Fruit fly (Drosophila melanogaster) whole organism, embryonic: ENCODE results near the gene pck.
A peak's percentile ranks its signal among the peaks of the same experiment; 100 is the strongest.

ENCODE experiments used
- Antp ChIP-seq: fragments of 200-800 bp; sonication (Bioruptor generic); optimal IDR thresholded peaks from 3 replicates; lab custom pipeline; 2016; ENCODE audit warnings: missing biosample characterization, missing genetic modification characterization
- Awh ChIP-seq: fragments of 200-800 bp; sonication (Bioruptor generic); IDR thresholded peaks from 2 replicates; pipeline ENCODE4, ENCODE4 v1.3.6; 2022; ENCODE audit warnings: missing biosample characterization, missing genetic modification characterization
- Bgb ChIP-seq: fragments of 200-800 bp; sonication (Bioruptor generic); IDR thresholded peaks from 2 replicates; pipeline ENCODE4 v1.3.6; 2022; ENCODE audit warnings: missing biosample characterization, missing genetic modification characterization; ENCODE audit not compliant: partially characterized antibody
- CG10267 ChIP-seq: fragments of 200-800 bp; sonication (Bioruptor generic); optimal IDR thresholded peaks from 2 replicates; lab custom pipeline; 2018; ENCODE audit warnings: missing biosample characterization, mild to moderate bottlenecking, missing genetic modification characterization, moderate library complexity
- CG11247 ChIP-seq: fragments of 200-800 bp; sonication (Bioruptor generic); IDR thresholded peaks from 2 replicates; pipeline ENCODE4 v1.3.6; 2022; ENCODE audit warnings: missing biosample characterization, missing genetic modification characterization
- CG11398 ChIP-seq: fragments of 200-800 bp; sonication (Bioruptor generic); optimal IDR thresholded peaks from 2 replicates; lab custom pipeline; 2016; ENCODE audit warnings: missing biosample characterization, missing genetic modification characterization
- CG11723 ChIP-seq: fragments of 200-800 bp; sonication (Bioruptor generic); optimal IDR thresholded peaks from 2 replicates; lab custom pipeline; 2017; ENCODE audit warnings: missing biosample characterization, mild to moderate bottlenecking, missing genetic modification characterization
- CG12659 ChIP-seq: fragments of 200-800 bp; sonication (Bioruptor generic); optimal IDR thresholded peaks from 3 replicates; lab custom pipeline; 2017; ENCODE audit warnings: mild to moderate bottlenecking, missing biosample characterization, missing genetic modification reagents, missing genetic modification characterization
- CG13296 ChIP-seq: fragments of 200-800 bp; sonication (Bioruptor generic); optimal IDR thresholded peaks from 3 replicates; lab custom pipeline; 2018; ENCODE audit warnings: missing biosample characterization, mild to moderate bottlenecking, missing genetic modification characterization
- CG14710 ChIP-seq: fragments of 200-800 bp; sonication (Bioruptor generic); optimal IDR thresholded peaks from 3 replicates; lab custom pipeline; 2019; ENCODE audit warnings: missing biosample characterization, mild to moderate bottlenecking, missing genetic modification characterization, moderate library complexity
- CG16813 ChIP-seq: fragments of 200-800 bp; sonication (Bioruptor generic); IDR thresholded peaks from 3 replicates; pipeline ENCODE4 v1.3.6; 2022; ENCODE audit warnings: missing biosample characterization, missing genetic modification characterization; ENCODE audit not compliant: partially characterized antibody
- CG17385 ChIP-seq: fragments of 200-800 bp; sonication (Bioruptor generic); optimal IDR thresholded peaks from 3 replicates; lab custom pipeline; 2018; ENCODE audit warnings: missing biosample characterization, mild to moderate bottlenecking, missing genetic modification characterization
- CG2116 ChIP-seq: fragments of 200-800 bp; sonication (Bioruptor generic); optimal IDR thresholded peaks from 3 replicates; lab custom pipeline; 2018; ENCODE audit warnings: missing biosample characterization, mild to moderate bottlenecking, missing genetic modification characterization
- CG30403 ChIP-seq: fragments of 200-800 bp; sonication (Bioruptor generic); optimal IDR thresholded peaks from 3 replicates; lab custom pipeline; 2016; ENCODE audit warnings: missing biosample characterization, missing genetic modification characterization
- CG3163 ChIP-seq: fragments of 200-800 bp; sonication (Bioruptor generic); optimal IDR thresholded peaks from 3 replicates; lab custom pipeline; 2016; ENCODE audit warnings: missing biosample characterization, missing genetic modification characterization
- CG34422 ChIP-seq: fragments of 200-800 bp; sonication (Bioruptor generic); IDR thresholded peaks from 3 replicates; pipeline ENCODE4 v1.3.6; 2022; ENCODE audit warnings: missing biosample characterization, missing genetic modification characterization
- CG42726 ChIP-seq: fragments of 200-800 bp; sonication (Bioruptor generic); IDR thresholded peaks from 2 replicates; pipeline ENCODE4 v1.3.6; 2022; ENCODE audit warnings: missing biosample characterization, missing genetic modification characterization; ENCODE audit not compliant: partially characterized antibody
- CG7987 ChIP-seq: fragments of 200-800 bp; sonication (Bioruptor generic); optimal IDR thresholded peaks from 2 replicates; lab custom pipeline; 2018; ENCODE audit warnings: missing biosample characterization, mild to moderate bottlenecking, missing genetic modification characterization, moderate library complexity
- Dek ChIP-seq: fragments of 200-800 bp; sonication (Bioruptor generic); optimal IDR thresholded peaks from 3 replicates; lab custom pipeline; 2019; ENCODE audit warnings: missing biosample characterization, mild to moderate bottlenecking, missing genetic modification characterization, moderate library complexity
- Dip3 ChIP-seq: fragments of 200-800 bp; sonication (Bioruptor generic); optimal IDR thresholded peaks from 3 replicates; lab custom pipeline; 2016; ENCODE audit warnings: missing biosample characterization, missing genetic modification characterization
- ERR ChIP-seq: fragments of 200-800 bp; sonication (Bioruptor generic); optimal IDR thresholded peaks from 2 replicates; lab custom pipeline; 2016; ENCODE audit warnings: missing biosample characterization, missing genetic modification characterization
- H2.0 ChIP-seq: fragments of 200-800 bp; sonication (Bioruptor generic); IDR thresholded peaks from 2 replicates; pipeline ENCODE4 v1.3.6; 2022; ENCODE audit warnings: missing biosample characterization, missing genetic modification characterization
- HLH4C ChIP-seq: fragments of 200-800 bp; sonication (Bioruptor generic); IDR thresholded peaks from 3 replicates; pipeline ENCODE4 v1.3.6; 2022; ENCODE audit warnings: missing biosample characterization, missing genetic modification characterization; ENCODE audit not compliant: partially characterized antibody
- Hmx ChIP-seq: fragments of 200-800 bp; sonication (Bioruptor generic); optimal IDR thresholded peaks from 2 replicates; lab custom pipeline; 2016; ENCODE audit warnings: missing biosample characterization, missing genetic modification characterization
- MBD-R2 ChIP-seq: fragments of 200-800 bp; sonication (Bioruptor generic); IDR thresholded peaks from 2 replicates; pipeline ENCODE4 v1.3.6; 2022; ENCODE audit warnings: missing biosample characterization, missing genetic modification characterization
- NFAT ChIP-seq: fragments of 200-800 bp; sonication (Bioruptor generic); IDR thresholded peaks from 2 replicates; pipeline ENCODE4 v1.3.6; 2022; ENCODE audit warnings: missing biosample characterization, missing genetic modification characterization
- Rfx ChIP-seq: fragments of 200-800 bp; sonication (Bioruptor generic); IDR thresholded peaks from 2 replicates; pipeline ENCODE4 v1.3.6; 2022; ENCODE audit warnings: missing biosample characterization, missing genetic modification characterization
- Sox100B ChIP-seq: fragments of 200-800 bp; sonication (Bioruptor generic); optimal IDR thresholded peaks from 3 replicates; lab custom pipeline; 2018; ENCODE audit warnings: missing biosample characterization, mild to moderate bottlenecking, missing genetic modification characterization
- Spps ChIP-seq: fragments of 200-800 bp; sonication (Bioruptor generic); optimal IDR thresholded peaks from 2 replicates; lab custom pipeline; 2018; ENCODE audit warnings: missing biosample characterization, mild to moderate bottlenecking, missing genetic modification characterization
- Taf1 ChIP-seq: fragments of 200-800 bp; sonication (Bioruptor generic); IDR thresholded peaks from 2 replicates; pipeline ENCODE4 v1.3.6; 2022; ENCODE audit warnings: missing biosample characterization, missing genetic modification characterization
- ab ChIP-seq: fragments of 200-800 bp; sonication (Bioruptor generic); optimal IDR thresholded peaks from 2 replicates; lab custom pipeline; 2016; ENCODE audit warnings: missing biosample characterization, missing genetic modification characterization
- az2 ChIP-seq: fragments of 200-800 bp; sonication (Bioruptor generic); optimal IDR thresholded peaks from 3 replicates; lab custom pipeline; 2016; ENCODE audit warnings: missing biosample characterization, missing genetic modification characterization
- bab2 ChIP-seq: fragments of 200-800 bp; sonication (Bioruptor generic); optimal IDR thresholded peaks from 2 replicates; lab custom pipeline; 2016; ENCODE audit warnings: missing biosample characterization, missing genetic modification characterization
- bcd ChIP-seq: fragments of 200-800 bp; sonication (Bioruptor generic); optimal IDR thresholded peaks from 2 replicates; lab custom pipeline; 2017; ENCODE audit warnings: missing biosample characterization, mild to moderate bottlenecking, missing genetic modification characterization
- br ChIP-seq: fragments of >200 bp; optimal IDR thresholded peaks from 2 replicates; lab custom pipeline; 2017
- caup ChIP-seq: fragments of 200-800 bp; sonication (Bioruptor generic); optimal IDR thresholded peaks from 3 replicates; lab custom pipeline; 2017; ENCODE audit warnings: missing biosample characterization, mild to moderate bottlenecking, missing genetic modification characterization, moderate library complexity; ENCODE audit not compliant: severe bottlenecking
- cg ChIP-seq: fragments of 200-800 bp; sonication (Bioruptor generic); optimal IDR thresholded peaks from 3 replicates; lab custom pipeline; 2019; ENCODE audit warnings: missing biosample characterization, mild to moderate bottlenecking, missing genetic modification characterization, moderate library complexity
- ci ChIP-seq: fragments of 200-800 bp; sonication (Bioruptor generic); IDR thresholded peaks from 3 replicates; pipeline ENCODE4 v1.3.6; 2022; ENCODE audit warnings: missing biosample characterization, missing genetic modification characterization
- disco-r ChIP-seq: fragments of 200-800 bp; sonication (Bioruptor generic); optimal IDR thresholded peaks from 2 replicates; lab custom pipeline; 2016; ENCODE audit warnings: missing biosample characterization, missing genetic modification characterization
- fd96Cb ChIP-seq: fragments of 200-800 bp; sonication (Bioruptor generic); optimal IDR thresholded peaks from 2 replicates; lab custom pipeline; 2018; ENCODE audit warnings: missing biosample characterization, mild to moderate bottlenecking, missing genetic modification characterization, moderate library complexity
- gce ChIP-seq: fragments of 200-800 bp; sonication (Bioruptor generic); IDR thresholded peaks from 3 replicates; pipeline ENCODE4 v1.3.6; 2022; ENCODE audit warnings: missing biosample characterization, missing genetic modification characterization
- gro ChIP-seq: fragments of 200-800 bp; sonication (Bioruptor generic); optimal IDR thresholded peaks from 2 replicates; lab custom pipeline; 2016; ENCODE audit warnings: missing biosample characterization, missing genetic modification characterization
- ind ChIP-seq: fragments of 200-800 bp; sonication (Bioruptor generic); optimal IDR thresholded peaks from 3 replicates; lab custom pipeline; 2016; ENCODE audit warnings: missing biosample characterization, missing genetic modification characterization
- kay ChIP-seq: fragments of 200-800 bp; sonication (Bioruptor generic); optimal IDR thresholded peaks from 2 replicates; lab custom pipeline; 2016; ENCODE audit warnings: missing biosample characterization, missing genetic modification characterization
- peb ChIP-seq: fragments of 200-800 bp; sonication (Bioruptor generic); IDR thresholded peaks from 2 replicates; pipeline ENCODE4 v1.3.6; 2022; ENCODE audit warnings: missing biosample characterization, missing genetic modification characterization
- row ChIP-seq: fragments of 200-800 bp; sonication (Bioruptor generic); IDR thresholded peaks from 3 replicates; pipeline ENCODE4 v1.3.6; 2022; ENCODE audit warnings: missing biosample characterization, missing genetic modification characterization
- salm ChIP-seq: fragments of 200-800 bp; sonication (Bioruptor generic); optimal IDR thresholded peaks from 2 replicates; lab custom pipeline; 2018; ENCODE audit warnings: missing biosample characterization, mild to moderate bottlenecking, missing genetic modification characterization
- sisA ChIP-seq: fragments of 200-800 bp; sonication (Bioruptor generic); IDR thresholded peaks from 2 replicates; pipeline ENCODE4 v1.3.6; 2022; ENCODE audit warnings: missing biosample characterization, missing genetic modification characterization
- stc ChIP-seq: fragments of 200-800 bp; sonication (Bioruptor generic); IDR thresholded peaks from 2 replicates; pipeline ENCODE4 v1.3.6; 2022; ENCODE audit warnings: missing biosample characterization, missing genetic modification characterization
- tgo ChIP-seq: fragments of 200-800 bp; sonication (Bioruptor generic); IDR thresholded peaks from 3 replicates; pipeline ENCODE4 v1.3.6; 2022; ENCODE audit warnings: missing biosample characterization, missing genetic modification characterization
- unpg ChIP-seq: fragments of 200-800 bp; sonication (Bioruptor generic); optimal IDR thresholded peaks from 3 replicates; lab custom pipeline; 2018; ENCODE audit warnings: missing biosample characterization, mild to moderate bottlenecking, missing genetic modification characterization, moderate library complexity
- wek ChIP-seq: fragments of 200-800 bp; sonication (Bioruptor generic); optimal IDR thresholded peaks from 3 replicates; lab custom pipeline; 2018; ENCODE audit warnings: missing biosample characterization, mild to moderate bottlenecking, missing genetic modification characterization, moderate library complexity

The pck gene

dm6 chrX:1512753-1513226 lies 42.3 kb downstream of the pck start, which contains the start of gene CG14795 (continued):
- TF ChIP-seq H2.0 (GFP tag; lab: Robert Waterston, UW) (no peak), CG12659 (peak; percentile 81), caup (GFP tag; lab: Kevin White, UChicago) (peak; percentile 25), CG13296 (GFP tag; lab: Kevin White, UChicago) (no peak), Bgb (GFP tag; lab: Robert Waterston, UW) (peak; percentile 98), CG10267 (tag; lab: Kevin White, UChicago) (peak; percentile 80), CG34422 (GFP tag; lab: Robert Waterston, UW) (0 out of 3 replicates have a peak, but pooled peaks have one; percentile 29), Hmx (GFP tag; lab: Kevin White, UChicago) (no peak), CG2116 (GFP tag; lab: Kevin White, UChicago) (peak; percentile 93), unpg (no peak), tgo (no peak), sisA (GFP tag; lab: Robert Waterston, UW) (no peak), CG3163 (GFP tag; lab: Kevin White, UChicago) (peak; percentile 13), disco-r (GFP tag; lab: Kevin White, UChicago) (no peak), gce (GFP tag; lab: Robert Waterston, UW) (peak; percentile 35; the same call in 1 of the 3 replicates), salm (tag; lab: Kevin White, UChicago) (no peak), Dip3 (GFP tag; lab: Kevin White, UChicago) (no peak), Sox100B (GFP tag; lab: Kevin White, UChicago) (no peak), CG11398 (GFP tag; lab: Kevin White, UChicago) (no peak), br (no peak), bcd (GFP tag; lab: Kevin White, UChicago) (peak; percentile 72), bab2 (GFP tag; lab: Kevin White, UChicago) (no peak), CG11247 (GFP tag; lab: Robert Waterston, UW) (no peak), CG11723 (GFP tag; lab: Kevin White, UChicago) (no peak), stc (GFP tag; lab: Robert Waterston, UW) (no peak), MBD-R2 (GFP tag; lab: Robert Waterston, UW) (peak; percentile 57), kay (GFP tag; lab: Kevin White, UChicago) (no peak), row (peak; percentile 45; the same call in 2 of the 3 replicates), HLH4C (GFP tag; lab: Robert Waterston, UW) (peak; percentile 97), Taf1 (GFP tag; lab: Robert Waterston, UW) (no peak), CG7987 (GFP tag; lab: Kevin White, UChicago) (peak; percentile 14), fd96Cb (tag; lab: Kevin White, UChicago) (no peak), wek (no peak), ab (GFP tag; lab: Kevin White, UChicago) (no peak), CG14710 (peak; percentile 75), Antp (GFP tag; lab: Kevin White, UChicago) (peak; percentile 30), cg (GFP tag; lab: Kevin White, UChicago) (no peak), NFAT (GFP tag; lab: Robert Waterston, UW) (no peak), CG30403 (peak; percentile 42), Dek (peak; percentile 50), ERR (peak; percentile 6), ind (GFP tag; lab: Kevin White, UChicago) (no peak), Rfx (GFP tag; lab: Robert Waterston, UW) (peak; percentile 58), peb (GFP tag; lab: Robert Waterston, UW) (no peak), gro (peak; percentile 75), ci (GFP tag; lab: Robert Waterston, UW) (peak; percentile 71; the same call in 2 of the 3 replicates), Spps (tag; lab: Kevin White, UChicago) (no peak), CG16813 (GFP tag; lab: Robert Waterston, UW) (peak; percentile 96), az2 (no peak), CG17385 (GFP tag; lab: Kevin White, UChicago) (no peak), Awh (GFP tag; lab: Robert Waterston, UW) (no peak), CG42726 (GFP tag; lab: Robert Waterston, UW) (peak; percentile 92)
